1 fruit fly cellular context compared by ENCODE assay signal in genomic region chr2L:16284306-16285299, dm6.
TF ChIP-seq lines count a peak whose summit lies in the region.

No protein-coding gene starts in this region.

TF ChIP-seq in whole organism, embryonic, 481 proteins besides CTCF, POLR2A, EP300 and RAD21 (continued from another document):
- TF ChIP-seq dysf (GFP tag; IDR thresholded peaks at IDR 0.05; lab: Robert Waterston, UW) (no peak), CG3726 (GFP tag; IDR thresholded peaks at IDR 0.05; lab: Robert Waterston, UW) (no peak), MESR4 (GFP tag; optimal IDR thresholded peaks at IDR 0.05; lab: Kevin White, UChicago) (no peak), CG3407 (GFP tag; optimal IDR thresholded peaks at IDR 0.05; lab: Kevin White, UChicago) (no peak), h (optimal IDR thresholded peaks at IDR 0.05; lab: Kevin White, UChicago) (no peak), C15 (GFP tag; IDR thresholded peaks at IDR 0.05; lab: Robert Waterston, UW) (no peak), ab (GFP tag; optimal IDR thresholded peaks at IDR 0.05; lab: Kevin White, UChicago) (no peak), mld (GFP tag; IDR thresholded peaks at IDR 0.05; lab: Robert Waterston, UW; ENCODE audit: partially characterized antibody) (no peak), tna (GFP tag; IDR thresholded peaks at IDR 0.05; lab: Robert Waterston, UW; ENCODE audit: partially characterized antibody) (no peak), Ssrp (tag; optimal IDR thresholded peaks at IDR 0.05; lab: Kevin White, UChicago) (peak; percentile 1), CG2889 (GFP tag; IDR thresholded peaks at IDR 0.05; lab: Robert Waterston, UW) (no peak), bcd (GFP tag; optimal IDR thresholded peaks at IDR 0.05; lab: Kevin White, UChicago) (peak; percentile 23), ase (GFP tag; IDR thresholded peaks at IDR 0.05; lab: Robert Waterston, UW) (no peak), CG10147 (GFP tag; optimal IDR thresholded peaks at IDR 0.05; lab: Kevin White, UChicago) (peak; percentile 48), Dp (GFP tag; optimal IDR thresholded peaks at IDR 0.05; lab: Kevin White, UChicago) (no peak), cwo (GFP tag; optimal IDR thresholded peaks at IDR 0.05; lab: Kevin White, UChicago) (peak; percentile 72), Meics (GFP tag; optimal IDR thresholded peaks at IDR 0.05; lab: Kevin White, UChicago) (peak; percentile 68), z (GFP tag; IDR thresholded peaks at IDR 0.05; lab: Robert Waterston, UW) (no peak), CG11504 (tag; optimal IDR thresholded peaks at IDR 0.05; lab: Kevin White, UChicago) (peak; percentile 56), cad (GFP tag; optimal IDR thresholded peaks at IDR 0.05; lab: Kevin White, UChicago) (peak; percentile 28), Max (GFP tag; optimal IDR thresholded peaks at IDR 0.05; lab: Kevin White, UChicago) (peak; percentile 21), gsb-n (tag; optimal IDR thresholded peaks at IDR 0.05; lab: Kevin White, UChicago) (peak; percentile 19), Dek (tag; optimal IDR thresholded peaks at IDR 0.05; lab: Kevin White, UChicago) (peak; percentile 59), Gsc (GFP tag; IDR thresholded peaks at IDR 0.05; lab: Robert Waterston, UW) (no peak), chn (GFP tag; optimal IDR thresholded peaks at IDR 0.05; lab: Kevin White, UChicago) (no peak), otp (GFP tag; IDR thresholded peaks at IDR 0.05; lab: Robert Waterston, UW) (no peak), CG10431 (GFP tag; optimal IDR thresholded peaks at IDR 0.05; lab: Kevin White, UChicago) (no peak), CG12942 (GFP tag; optimal IDR thresholded peaks at IDR 0.05; lab: Kevin White, UChicago) (peak; percentile 23), CG12744 (GFP tag; optimal IDR thresholded peaks at IDR 0.05; lab: Kevin White, UChicago) (peak; percentile 13), CG7786 (GFP tag; optimal IDR thresholded peaks at IDR 0.05; lab: Kevin White, UChicago) (peak; percentile 5), org-1 (GFP tag; optimal IDR thresholded peaks at IDR 0.05; lab: Kevin White, UChicago) (peak; percentile 52), fd96Cb (tag; optimal IDR thresholded peaks at IDR 0.05; lab: Kevin White, UChicago) (peak; percentile 24), Ptx1 (GFP tag; IDR thresholded peaks at IDR 0.05; lab: Robert Waterston, UW) (no peak), CG10959 (GFP tag; IDR thresholded peaks at IDR 0.05; lab: Robert Waterston, UW) (no peak), prd (optimal IDR thresholded peaks at IDR 0.05; lab: Kevin White, UChicago) (no peak), prd (GFP tag; IDR thresholded peaks at IDR 0.05; lab: Robert Waterston, UW) (no peak), toy (GFP tag; IDR thresholded peaks at IDR 0.05; lab: Robert Waterston, UW) (no peak), Nf-YC (tag; optimal IDR thresholded peaks at IDR 0.05; lab: Kevin White, UChicago) (peak; percentile 1), sens-2 (GFP tag; IDR thresholded peaks at IDR 0.05; lab: Robert Waterston, UW) (no peak), CG31365 (tag; optimal IDR thresholded peaks at IDR 0.05; lab: Kevin White, UChicago) (peak; percentile 47), so (GFP tag; IDR thresholded peaks at IDR 0.05; lab: Robert Waterston, UW) (no peak), CG30020 (tag; optimal IDR thresholded peaks at IDR 0.05; lab: Kevin White, UChicago) (no peak), CG8388 (GFP tag; optimal IDR thresholded peaks at IDR 0.05; lab: Kevin White, UChicago) (peak; percentile 54), p53 (GFP tag; optimal IDR thresholded peaks at IDR 0.05; lab: Kevin White, UChicago) (no peak), CG15073 (GFP tag; optimal IDR thresholded peaks at IDR 0.05; lab: Kevin White, UChicago) (peak; percentile 97), CG13424 (tag; optimal IDR thresholded peaks at IDR 0.05; lab: Kevin White, UChicago) (peak; percentile 29), Spps (tag; optimal IDR thresholded peaks at IDR 0.05; lab: Kevin White, UChicago) (no peak), Myb (GFP tag; optimal IDR thresholded peaks at IDR 0.05; lab: Kevin White, UChicago) (peak; percentile 3), Usf (GFP tag; optimal IDR thresholded peaks at IDR 0.05; lab: Kevin White, UChicago) (no peak), CG7357 (GFP tag; IDR thresholded peaks at IDR 0.05; lab: Robert Waterston, UW) (0 out of 3 replicates have a peak, but pooled peaks have one; percentile 16), Sox102F (GFP tag; optimal IDR thresholded peaks at IDR 0.05; lab: Kevin White, UChicago) (peak; percentile 54), slbo (GFP tag; IDR thresholded peaks at IDR 0.05; lab: Robert Waterston, UW) (no peak), CG12104 (GFP tag; optimal IDR thresholded peaks at IDR 0.05; lab: Kevin White, UChicago) (peak; percentile 0), CG10979 (tag; optimal IDR thresholded peaks at IDR 0.05; lab: Kevin White, UChicago) (no peak), CG7839 (tag; optimal IDR thresholded peaks at IDR 0.05; lab: Kevin White, UChicago) (peak; percentile 59), gro (GFP tag; optimal IDR thresholded peaks at IDR 0.05; lab: Kevin White, UChicago) (peak; percentile 3), kni (GFP tag; optimal IDR thresholded peaks at IDR 0.05; lab: Kevin White, UChicago) (peak; percentile 84), fru (optimal IDR thresholded peaks at IDR 0.05; lab: Kevin White, UChicago) (no peak), row (GFP tag; IDR thresholded peaks at IDR 0.05; lab: Robert Waterston, UW) (no peak), MTF-1 (GFP tag; optimal IDR thresholded peaks at IDR 0.05; lab: Kevin White, UChicago; ENCODE audit: borderline replicate concordance) (no peak), cas (GFP tag; IDR thresholded peaks at IDR 0.05; lab: Robert Waterston, UW) (no peak), CG12299 (tag; optimal IDR thresholded peaks at IDR 0.05; lab: Kevin White, UChicago) (no peak), disco-r (GFP tag; optimal IDR thresholded peaks at IDR 0.05; lab: Kevin White, UChicago) (peak; percentile 47), CG31388 (GFP tag; optimal IDR thresholded peaks at IDR 0.05; lab: Kevin White, UChicago) (no peak), gfzf (GFP tag; optimal IDR thresholded peaks at IDR 0.05; lab: Kevin White, UChicago) (no peak), pan (optimal IDR thresholded peaks at IDR 0.05; lab: Kevin White, UChicago) (no peak), pan (GFP tag; optimal IDR thresholded peaks at IDR 0.05 in 1 of 2, IDR thresholded peaks at IDR 0.05 in 1 of 2) (no peak), HLHmδ (GFP tag; optimal IDR thresholded peaks at IDR 0.05; lab: Kevin White, UChicago) (no peak), ftz-f1 (GFP tag; optimal IDR thresholded peaks at IDR 0.05; lab: Kevin White, UChicago) (peak; percentile 31), gce (GFP tag; IDR thresholded peaks at IDR 0.05; lab: Robert Waterston, UW) (no peak), Dfd (GFP tag; optimal IDR thresholded peaks at IDR 0.05; lab: Kevin White, UChicago) (no peak), pho (GFP tag; optimal IDR thresholded peaks at IDR 0.05; lab: Kevin White, UChicago) (peak; percentile 64), HLH54F (GFP tag; optimal IDR thresholded peaks at IDR 0.05; lab: Kevin White, UChicago) (peak; percentile 48), ac (GFP tag; optimal IDR thresholded peaks at IDR 0.05; lab: Kevin White, UChicago) (peak; percentile 9), ranshi (GFP tag; IDR thresholded peaks at IDR 0.05; lab: Robert Waterston, UW) (no peak), sd (tag; optimal IDR thresholded peaks at IDR 0.05; lab: Kevin White, UChicago) (peak; percentile 41), Awh (GFP tag; IDR thresholded peaks at IDR 0.05; lab: Robert Waterston, UW) (no peak), exex (tag; optimal IDR thresholded peaks at IDR 0.05; lab: Kevin White, UChicago) (peak; percentile 51), CG4707 (GFP tag; optimal IDR thresholded peaks at IDR 0.05; lab: Kevin White, UChicago) (peak; percentile 58), gsb (GFP tag; IDR thresholded peaks at IDR 0.05; lab: Robert Waterston, UW) (no peak), caup (GFP tag; optimal IDR thresholded peaks at IDR 0.05; lab: Kevin White, UChicago; ENCODE audit: severe bottlenecking) (peak; percentile 35), ara (GFP tag; IDR thresholded peaks at IDR 0.05; lab: Robert Waterston, UW) (no peak), CG2116 (GFP tag; optimal IDR thresholded peaks at IDR 0.05; lab: Kevin White, UChicago) (peak; percentile 20), rib (GFP tag; IDR thresholded peaks at IDR 0.05; lab: Robert Waterston, UW) (no peak), CG4404 (GFP tag; IDR thresholded peaks at IDR 0.05; lab: Robert Waterston, UW) (no peak), CG16863 (GFP tag; optimal IDR thresholded peaks at IDR 0.05; lab: Kevin White, UChicago) (peak; percentile 5), CG17359 (tag; optimal IDR thresholded peaks at IDR 0.05; lab: Kevin White, UChicago) (peak; percentile 54), CG9932 (GFP tag; IDR thresholded peaks at IDR 0.05; lab: Robert Waterston, UW) (no peak), CG14014 (GFP tag; IDR thresholded peaks at IDR 0.05; lab: Robert Waterston, UW) (no peak), ham (GFP tag; IDR thresholded peaks at IDR 0.05; lab: Robert Waterston, UW) (no peak), Ets97D (GFP tag; optimal IDR thresholded peaks at IDR 0.05; lab: Kevin White, UChicago) (peak; percentile 74), Rfx (GFP tag; IDR thresholded peaks at IDR 0.05; lab: Robert Waterston, UW) (no peak), CG17186 (GFP tag; optimal IDR thresholded peaks at IDR 0.05; lab: Kevin White, UChicago) (no peak), CG5180 (GFP tag; optimal IDR thresholded peaks at IDR 0.05; lab: Kevin White, UChicago) (peak; percentile 27)
TF ChIP-seq in whole organism, embryonic: peak in this region for 187.
